Fruit fly (Drosophila melanogaster): ENCODE results near the gene Inx2.
A peak's percentile ranks its signal among the peaks of the same experiment; 100 is the strongest.

Inx2 gene

DNA sequence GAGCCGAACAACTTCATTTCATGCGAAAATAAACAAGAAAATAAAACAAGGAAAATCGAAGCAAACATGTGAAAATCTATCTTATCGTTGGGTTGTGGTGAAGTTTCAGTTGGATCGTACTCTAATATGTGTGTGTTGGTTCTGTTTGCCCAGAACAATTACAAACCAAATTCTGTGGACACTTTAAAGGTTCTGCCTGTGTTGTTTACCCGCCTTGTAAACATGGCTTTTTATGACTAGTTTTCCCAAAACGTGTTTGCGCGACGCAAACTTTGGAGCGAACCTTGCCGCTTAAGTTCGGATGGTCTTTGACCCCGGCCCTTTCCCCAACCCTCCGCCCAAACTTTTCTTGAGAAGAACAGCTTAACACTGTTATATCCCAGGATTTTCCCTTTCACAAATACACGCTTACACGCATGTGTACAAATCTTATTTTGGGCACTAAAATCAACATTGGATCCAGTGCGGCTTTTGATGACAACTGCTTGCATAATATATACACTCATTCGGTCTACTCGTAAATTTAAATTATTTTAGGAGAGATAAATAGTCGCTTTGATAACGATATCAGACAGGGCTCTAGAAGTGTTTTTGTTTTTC is 5.7 kb downstream of the Inx2 start (continued):
- peak; percentile 54; the same call in 1 of the 3 replicates for TF ChIP-seq CG3726 (GFP tag; IDR thresholded peaks at IDR 0.05)
- TF ChIP-seq run (tag; optimal IDR thresholded peaks at IDR 0.05) = peak; percentile 48
- peak in 1 of 2 experiments; percentile 87 for TF ChIP-seq bsh (GFP tag; optimal IDR thresholded peaks at IDR 0.05)
- peak; percentile 96 for TF ChIP-seq CG6813 (GFP tag; optimal IDR thresholded peaks at IDR 0.05)
- TF ChIP-seq sug (tag; optimal IDR thresholded peaks at IDR 0.05) = peak; percentile 49
- TF ChIP-seq sob (GFP tag; IDR thresholded peaks at IDR 0.05) = peak; percentile 86
- TF ChIP-seq Scr (GFP tag; IDR thresholded peaks at IDR 0.05; ENCODE audit: partially characterized antibody) = no peak
- peak; percentile 15 for TF ChIP-seq D19B (GFP tag; optimal IDR thresholded peaks at IDR 0.05)
- TF ChIP-seq wor (GFP tag; IDR thresholded peaks at IDR 0.05) = no peak
- peak; percentile 33 for TF ChIP-seq CG9797 (GFP tag; optimal IDR thresholded peaks at IDR 0.05)
- peak; percentile 40; the same call in 1 of the 2 replicates for TF ChIP-seq CG32772 (GFP tag; IDR thresholded peaks at IDR 0.05)
- TF ChIP-seq E2f1 (GFP tag; IDR thresholded peaks at IDR 0.05) = peak; percentile 66; the same call in 1 of the 2 replicates
- TF ChIP-seq klu (GFP tag; IDR thresholded peaks at IDR 0.05) = 0 out of 2 replicates have a peak, but pooled peaks have one; percentile 34
- TF ChIP-seq CG12744 (GFP tag; optimal IDR thresholded peaks at IDR 0.05) = peak; percentile 77
- TF ChIP-seq CG12155 (GFP tag; optimal IDR thresholded peaks at IDR 0.05) = peak; percentile 42
- TF ChIP-seq pnt (GFP tag; optimal IDR thresholded peaks at IDR 0.05) = peak; percentile 75
- peak; percentile 67 for TF ChIP-seq scrt (GFP tag; optimal IDR thresholded peaks at IDR 0.05)
- TF ChIP-seq gem (tag; optimal IDR thresholded peaks at IDR 0.05) = peak; percentile 84
- TF ChIP-seq CG17186 (GFP tag; optimal IDR thresholded peaks at IDR 0.05) = peak; percentile 78
- TF ChIP-seq CG31441 (GFP tag; IDR thresholded peaks at IDR 0.05) = peak; percentile 77
- TF ChIP-seq Optix (GFP tag; IDR thresholded peaks at IDR 0.05) = peak; percentile 72
- TF ChIP-seq CG10543 (GFP tag; optimal IDR thresholded peaks at IDR 0.05) = peak; percentile 88
- peak; percentile 76 for TF ChIP-seq salm (tag; optimal IDR thresholded peaks at IDR 0.05)
- peak; percentile 42 for TF ChIP-seq Usf (GFP tag; optimal IDR thresholded peaks at IDR 0.05)
- peak; percentile 4 for TF ChIP-seq cad (GFP tag; optimal IDR thresholded peaks at IDR 0.05)
- peak; percentile 80 for TF ChIP-seq CG7271 (tag; optimal IDR thresholded peaks at IDR 0.05)
- no peak for TF ChIP-seq dan (GFP tag; IDR thresholded peaks at IDR 0.05)
- TF ChIP-seq CG15514 (GFP tag; optimal IDR thresholded peaks at IDR 0.05) = peak; percentile 69
- peak; percentile 64 for TF ChIP-seq CG7839 (tag; optimal IDR thresholded peaks at IDR 0.05)
- TF ChIP-seq sima (GFP tag; optimal IDR thresholded peaks at IDR 0.05) = peak; percentile 74
- peak; percentile 92 for TF ChIP-seq org-1 (GFP tag; optimal IDR thresholded peaks at IDR 0.05)
- peak; percentile 83 for TF ChIP-seq nerfin-1 (tag; optimal IDR thresholded peaks at IDR 0.05)
- peak; percentile 84 for TF ChIP-seq seq (GFP tag; IDR thresholded peaks at IDR 0.05)
- TF ChIP-seq CG14965 (GFP tag; optimal IDR thresholded peaks at IDR 0.05; ENCODE audit: borderline replicate concordance) = peak; percentile 85
- TF ChIP-seq CG6854 (GFP tag; optimal IDR thresholded peaks at IDR 0.05) = peak; percentile 65
- no peak for TF ChIP-seq hb (GFP tag; IDR thresholded peaks at IDR 0.05; ENCODE audit: partially characterized antibody)
- TF ChIP-seq tin (GFP tag; optimal IDR thresholded peaks at IDR 0.05) = peak; percentile 61
- TF ChIP-seq ftz-f1 (GFP tag; optimal IDR thresholded peaks at IDR 0.05) = no peak
- TF ChIP-seq CG12659 (GFP tag; optimal IDR thresholded peaks at IDR 0.05) = peak; percentile 84
- TF ChIP-seq slbo (GFP tag; IDR thresholded peaks at IDR 0.05) = 0 out of 2 replicates have a peak, but pooled peaks have one; percentile 23
- no peak for TF ChIP-seq CG7357 (GFP tag; IDR thresholded peaks at IDR 0.05)
- peak in 1 of 3 experiments; percentile 83 for TF ChIP-seq lola (GFP tag; optimal IDR thresholded peaks at IDR 0.05)
- TF ChIP-seq Dip3 (GFP tag; optimal IDR thresholded peaks at IDR 0.05) = peak; percentile 19
- TF ChIP-seq Dbx (GFP tag; IDR thresholded peaks at IDR 0.05) = peak; percentile 61; the same call in 1 of the 3 replicates
- TF ChIP-seq ken (GFP tag; IDR thresholded peaks at IDR 0.05) = peak; percentile 76; the same call in 2 of the 3 replicates
- no peak for TF ChIP-seq corto (GFP tag; optimal IDR thresholded peaks at IDR 0.05)
- peak; percentile 43 for TF ChIP-seq Sry-δ (GFP tag; optimal IDR thresholded peaks at IDR 0.05)
- TF ChIP-seq chm (GFP tag; IDR thresholded peaks at IDR 0.05) = peak; percentile 96; the same call in 1 of the 2 replicates
- TF ChIP-seq psq (GFP tag; optimal IDR thresholded peaks at IDR 0.05) = peak; percentile 82
